Fruit fly (Drosophila melanogaster): ENCODE results near the gene CD98hc.

The CD98hc gene

dm6 chr3R:7962778-7963494 lies 15.3 kb downstream of the CD98hc start (continued):
- peak; percentile 47; the same call in 1 of the 2 replicates for TF ChIP-seq ara (GFP tag; IDR thresholded peaks at IDR 0.05)
- TF ChIP-seq CG30431 (GFP tag; optimal IDR thresholded peaks at IDR 0.05): peak; percentile 51
- TF ChIP-seq Hsf (GFP tag; optimal IDR thresholded peaks at IDR 0.05): peak; percentile 29
- TF ChIP-seq CG4617 (GFP tag; optimal IDR thresholded peaks at IDR 0.05; ENCODE audit: borderline replicate concordance): peak; percentile 10
- TF ChIP-seq salm (tag; optimal IDR thresholded peaks at IDR 0.05): no peak
- no peak for TF ChIP-seq CG4404 (GFP tag; IDR thresholded peaks at IDR 0.05)
- TF ChIP-seq CG6654 (GFP tag; optimal IDR thresholded peaks at IDR 0.05): peak; percentile 55
- TF ChIP-seq CG12391 (tag; optimal IDR thresholded peaks at IDR 0.05): peak; percentile 59
- TF ChIP-seq kay (GFP tag; optimal IDR thresholded peaks at IDR 0.05): peak; percentile 29
- peak; percentile 46; the same call in 1 of the 2 replicates for TF ChIP-seq CG5953 (GFP tag; IDR thresholded peaks at IDR 0.05)
- TF ChIP-seq org-1 (GFP tag; optimal IDR thresholded peaks at IDR 0.05): no peak
- TF ChIP-seq abd-A (tag; optimal IDR thresholded peaks at IDR 0.05): no peak
- peak; percentile 47 for TF ChIP-seq CG8924 (tag; optimal IDR thresholded peaks at IDR 0.05)
- no peak for TF ChIP-seq inv (GFP tag; IDR thresholded peaks at IDR 0.05; ENCODE audit: partially characterized antibody)
- no peak for TF ChIP-seq CG1024 (GFP tag; IDR thresholded peaks at IDR 0.05)
- peak; percentile 82 for TF ChIP-seq CG9727 (GFP tag; optimal IDR thresholded peaks at IDR 0.05)
- no peak for TF ChIP-seq cad (GFP tag; optimal IDR thresholded peaks at IDR 0.05)
- TF ChIP-seq CG2875 (GFP tag; optimal IDR thresholded peaks at IDR 0.05): peak; percentile 61
- no peak for TF ChIP-seq Neu2 (GFP tag; optimal IDR thresholded peaks at IDR 0.05; ENCODE audit: borderline replicate concordance)
- no peak for TF ChIP-seq NFAT (GFP tag; IDR thresholded peaks at IDR 0.05)
- TF ChIP-seq CG8765 (GFP tag; IDR thresholded peaks at IDR 0.05): peak; percentile 59; the same call in 1 of the 2 replicates
- peak; percentile 52 for TF ChIP-seq Hr3 (GFP tag; optimal IDR thresholded peaks at IDR 0.05)
- TF ChIP-seq sob (GFP tag; IDR thresholded peaks at IDR 0.05): no peak
- TF ChIP-seq CG13624 (GFP tag; optimal IDR thresholded peaks at IDR 0.05): no peak
- TF ChIP-seq CG15479 (GFP tag; optimal IDR thresholded peaks at IDR 0.05): peak; percentile 40
- no peak for TF ChIP-seq tgo (GFP tag; IDR thresholded peaks at IDR 0.05)
- TF ChIP-seq CG12104 (GFP tag; optimal IDR thresholded peaks at IDR 0.05): peak; percentile 40
- TF ChIP-seq hbn (GFP tag; IDR thresholded peaks at IDR 0.05; ENCODE audit: partially characterized antibody): no peak
- peak; percentile 72 for TF ChIP-seq CG8478 (optimal IDR thresholded peaks at IDR 0.05)
- TF ChIP-seq CG11723 (GFP tag; optimal IDR thresholded peaks at IDR 0.05): peak; percentile 54
- no peak for TF ChIP-seq CG10543 (GFP tag; optimal IDR thresholded peaks at IDR 0.05)
- no peak for TF ChIP-seq ham (GFP tag; IDR thresholded peaks at IDR 0.05)
- TF ChIP-seq Sox102F (GFP tag; optimal IDR thresholded peaks at IDR 0.05): peak; percentile 48
- TF ChIP-seq wor (GFP tag; IDR thresholded peaks at IDR 0.05): peak; percentile 39; the same call in 1 of the 2 replicates
- no peak for TF ChIP-seq Deaf1 (tag; optimal IDR thresholded peaks at IDR 0.05)
- TF ChIP-seq peb (GFP tag; IDR thresholded peaks at IDR 0.05): peak; percentile 16; the same call in 1 of the 2 replicates
- no peak for TF ChIP-seq CG32532 (GFP tag; IDR thresholded peaks at IDR 0.05)
- no peak for TF ChIP-seq prd (optimal IDR thresholded peaks at IDR 0.05)
- peak; percentile 55 for TF ChIP-seq prd (GFP tag; IDR thresholded peaks at IDR 0.05)
- peak; percentile 52 for TF ChIP-seq CG1233 (GFP tag; optimal IDR thresholded peaks at IDR 0.05)
- no peak for TF ChIP-seq seq (GFP tag; IDR thresholded peaks at IDR 0.05)
- no peak for TF ChIP-seq tll (GFP tag; optimal IDR thresholded peaks at IDR 0.05)
- TF ChIP-seq Sry-δ (GFP tag; optimal IDR thresholded peaks at IDR 0.05): no peak
- peak; percentile 25 for TF ChIP-seq CG2116 (GFP tag; optimal IDR thresholded peaks at IDR 0.05)
- no peak for TF ChIP-seq bab2 (GFP tag; optimal IDR thresholded peaks at IDR 0.05)
- TF ChIP-seq bcd (GFP tag; optimal IDR thresholded peaks at IDR 0.05): peak; percentile 45
- TF ChIP-seq mirr (GFP tag; optimal IDR thresholded peaks at IDR 0.05): no peak
- TF ChIP-seq ro (GFP tag; IDR thresholded peaks at IDR 0.05): peak; percentile 10; the same call in 1 of the 2 replicates
